Worm (Caenorhabditis elegans) whole organism, L4 larva: Measurements from ENCODE around the gene ZK666.8.

Source experiments
- cey-2 ChIP-seq: sonication (generic microtip); optimal IDR thresholded peaks from 3 replicates; lab custom pipeline; 2017; ENCODE audit warnings: missing genetic modification characterization, mild to moderate bottlenecking, missing compliant biosample characterization, antibody characterized with exemption, borderline replicate concordance; ENCODE audit not compliant: insufficient read depth
- fkh-10 ChIP-seq: fragments of 150-350 bp; optimal IDR thresholded peaks from 2 replicates; lab custom pipeline; 2014; ENCODE audit warnings: missing biosample characterization, missing genetic modification reagents, missing genetic modification characterization
- gei-8 ChIP-seq: fragments of 200-800 bp; sonication (Bioruptor generic); optimal IDR thresholded peaks from 2 replicates; lab custom pipeline; 2018; ENCODE audit warnings: mild to moderate bottlenecking, missing genetic modification characterization, missing compliant biosample characterization
- lin-38 ChIP-seq: fragments of 200-800 bp; sonication (Bioruptor generic); IDR thresholded peaks from 2 replicates; pipeline ENCODE4 v1.3.6; 2022; ENCODE audit warnings: missing genetic modification reagents, missing genetic modification characterization, missing compliant biosample characterization
- snpc-4 ChIP-seq: fragments of 150-350 bp; optimal IDR thresholded peaks from 2 replicates; lab custom pipeline; 2014; ENCODE audit warnings: missing biosample characterization, missing genetic modification characterization
- zag-1 ChIP-seq: fragments of 150-350 bp; optimal IDR thresholded peaks from 2 replicates; lab custom pipeline; 2014; ENCODE audit warnings: missing biosample characterization, missing genetic modification characterization

- TF ChIP-seq zag-1 (no peak), lin-38 (no peak), cey-2 (no peak), fkh-10 (GFP tag; lab: Kevin White, UChicago) (no peak), gei-8 (GFP tag; lab: Kevin White, UChicago) (no peak), snpc-4 (tag; lab: Kevin White, UChicago) (no peak)
Observed at ce11 chrII:10479348-10479747, 13.6 kb downstream of the ZK666.8 start, which contains the start of gene clec-59.
